Fruit fly (Drosophila melanogaster) whole organism, embryonic: Measurements from ENCODE around the gene Cks85A.

ENCODE experiments used
- Atf-2 ChIP-seq: fragments of 200-800 bp; sonication (Bioruptor generic); optimal IDR thresholded peaks from 2 replicates; lab custom pipeline; 2016; ENCODE audit warnings: missing biosample characterization, missing genetic modification characterization
- CG10209 ChIP-seq: fragments of 200-800 bp; sonication (Bioruptor generic); optimal IDR thresholded peaks from 3 replicates; lab custom pipeline; 2017; ENCODE audit warnings: missing biosample characterization, mild to moderate bottlenecking, missing genetic modification characterization, missing genetic modification reagents
- CG10654 ChIP-seq: fragments of 200-800 bp; sonication (Bioruptor generic); optimal IDR thresholded peaks from 2 replicates; lab custom pipeline; 2016; ENCODE audit warnings: missing biosample characterization, missing genetic modification characterization
- CG12104 ChIP-seq: fragments of 200-800 bp; sonication (Bioruptor generic); optimal IDR thresholded peaks from 3 replicates; lab custom pipeline; 2016; ENCODE audit warnings: missing biosample characterization, missing genetic modification characterization
- CG13424 ChIP-seq: fragments of 200-800 bp; sonication (Bioruptor generic); optimal IDR thresholded peaks from 2 replicates; lab custom pipeline; 2019; ENCODE audit warnings: missing biosample characterization, mild to moderate bottlenecking, missing genetic modification characterization, moderate library complexity
- CG14710 ChIP-seq: fragments of 200-800 bp; sonication (Bioruptor generic); optimal IDR thresholded peaks from 3 replicates; lab custom pipeline; 2019; ENCODE audit warnings: missing biosample characterization, mild to moderate bottlenecking, missing genetic modification characterization, moderate library complexity
- CG14860 ChIP-seq: fragments of 200-800 bp; sonication (Bioruptor generic); IDR thresholded peaks from 3 replicates; pipeline ENCODE4 v1.3.6; 2022; ENCODE audit warnings: missing biosample characterization, missing genetic modification characterization; ENCODE audit not compliant: partially characterized antibody
- CG15011 ChIP-seq: fragments of 200-800 bp; sonication (Bioruptor generic); optimal IDR thresholded peaks from 3 replicates; lab custom pipeline; 2018; ENCODE audit warnings: missing biosample characterization, mild to moderate bottlenecking, missing genetic modification characterization
- CG17912 ChIP-seq: fragments of 200-800 bp; sonication (Bioruptor generic); optimal IDR thresholded peaks from 2 replicates; lab custom pipeline; 2018; ENCODE audit warnings: missing biosample characterization, mild to moderate bottlenecking, missing genetic modification characterization
- CG1792 ChIP-seq: fragments of 200-800 bp; sonication (Bioruptor generic); optimal IDR thresholded peaks from 2 replicates; lab custom pipeline; 2016; ENCODE audit warnings: missing biosample characterization, missing genetic modification characterization
- CG30020 ChIP-seq: fragments of 200-800 bp; optimal IDR thresholded peaks from 2 replicates; lab custom pipeline; 2019; ENCODE audit warnings: missing biosample characterization, mild to moderate bottlenecking, missing genetic modification characterization, moderate library complexity
- CG3838 ChIP-seq: fragments of 200-800 bp; sonication (Bioruptor generic); optimal IDR thresholded peaks from 3 replicates; lab custom pipeline; 2016; ENCODE audit warnings: missing biosample characterization, missing genetic modification characterization
- CG4707 ChIP-seq: fragments of 200-800 bp; sonication (Bioruptor generic); optimal IDR thresholded peaks from 2 replicates; lab custom pipeline; 2018; ENCODE audit warnings: missing biosample characterization, mild to moderate bottlenecking, missing genetic modification characterization, moderate library complexity
- CG5245 ChIP-seq: fragments of 200-800 bp; sonication (Bioruptor generic); optimal IDR thresholded peaks from 3 replicates; lab custom pipeline; 2016; ENCODE audit warnings: missing biosample characterization, missing genetic modification characterization
- CG6654 ChIP-seq: fragments of 200-800 bp; sonication (Bioruptor generic); optimal IDR thresholded peaks from 2 replicates; lab custom pipeline; 2017; ENCODE audit warnings: missing biosample characterization, mild to moderate bottlenecking, missing genetic modification characterization
- CG8089 ChIP-seq: fragments of 200-800 bp; sonication (Bioruptor generic); optimal IDR thresholded peaks from 3 replicates; lab custom pipeline; 2016; ENCODE audit warnings: missing biosample characterization, missing genetic modification characterization
- CG9215 ChIP-seq: fragments of 200-800 bp; sonication (Bioruptor generic); IDR thresholded peaks from 2 replicates; pipeline ENCODE4 v1.3.6; 2022; ENCODE audit warnings: missing biosample characterization, missing genetic modification characterization
- CG9609 ChIP-seq: fragments of 200-800 bp; sonication (Bioruptor generic); optimal IDR thresholded peaks from 3 replicates; lab custom pipeline; 2016; ENCODE audit warnings: missing biosample characterization, missing genetic modification characterization
- CG9797 ChIP-seq: fragments of 200-800 bp; sonication (Bioruptor generic); optimal IDR thresholded peaks from 3 replicates; lab custom pipeline; 2018; ENCODE audit warnings: missing biosample characterization, mild to moderate bottlenecking, missing genetic modification characterization
- CG9876 ChIP-seq: fragments of 200-800 bp; sonication (Bioruptor generic); optimal IDR thresholded peaks from 2 replicates; lab custom pipeline; 2016; ENCODE audit warnings: missing biosample characterization, missing genetic modification characterization
- Dll ChIP-seq: fragments of 200-800 bp; sonication (Bioruptor generic); IDR thresholded peaks from 4 replicates; pipeline ENCODE4 v1.3.6; 2022; ENCODE audit warnings: missing biosample characterization, missing genetic modification characterization; ENCODE audit not compliant: partially characterized antibody
- E2f1 ChIP-seq: fragments of 200-800 bp; sonication (Bioruptor generic); IDR thresholded peaks from 2 replicates; pipeline ENCODE4 v1.3.6; 2022; ENCODE audit warnings: missing biosample characterization, missing genetic modification characterization
- Ets97D ChIP-seq: fragments of 200-800 bp; sonication (Bioruptor generic); optimal IDR thresholded peaks from 3 replicates; lab custom pipeline; 2016; ENCODE audit warnings: missing biosample characterization, missing genetic modification characterization
- HLHmδ ChIP-seq: fragments of 200-800 bp; sonication (Bioruptor generic); optimal IDR thresholded peaks from 2 replicates; lab custom pipeline; 2018; ENCODE audit warnings: missing biosample characterization, mild to moderate bottlenecking, missing genetic modification characterization, moderate library complexity
- Hr3 ChIP-seq: fragments of 200-800 bp; sonication (Bioruptor generic); optimal IDR thresholded peaks from 3 replicates; lab custom pipeline; 2016; ENCODE audit warnings: missing biosample characterization, missing genetic modification characterization
- Myb ChIP-seq: fragments of 200-800 bp; sonication (Bioruptor generic); optimal IDR thresholded peaks from 2 replicates; lab custom pipeline; 2016; ENCODE audit warnings: missing biosample characterization, missing genetic modification characterization
- Nf-YA ChIP-seq: fragments of 200-800 bp; sonication (Bioruptor generic); IDR thresholded peaks from 2 replicates; pipeline ENCODE4 v1.3.6; 2022; ENCODE audit warnings: missing biosample characterization, missing genetic modification characterization
- Oaz ChIP-seq: fragments of 200-800 bp; sonication (Bioruptor generic); IDR thresholded peaks from 2 replicates; pipeline ENCODE4 v1.3.6; 2022; ENCODE audit warnings: missing biosample characterization, missing genetic modification characterization
- Scr ChIP-seq: fragments of 200-800 bp; sonication (Bioruptor generic); IDR thresholded peaks from 2 replicates; pipeline ENCODE4 v1.3.6; 2022; ENCODE audit warnings: missing biosample characterization, missing genetic modification characterization; ENCODE audit not compliant: partially characterized antibody
- Sin3A ChIP-seq: fragments of >200 bp; optimal IDR thresholded peaks from 2 replicates; lab custom pipeline; 2018
- Spps ChIP-seq: fragments of 200-800 bp; sonication (Bioruptor generic); optimal IDR thresholded peaks from 2 replicates; lab custom pipeline; 2018; ENCODE audit warnings: missing biosample characterization, mild to moderate bottlenecking, missing genetic modification characterization
- Stat92E ChIP-seq, 3 experiments: fragments of >200 bp in 2 of 3; fragments of 200-800 bp in 1 of 3; sonication (Bioruptor generic) in 1 of 3; optimal IDR thresholded peaks; 2 replicates each; lab custom pipeline; 2017 to 2019; ENCODE audit warnings: missing biosample characterization in 3 of 3, missing genetic modification characterization in 3 of 3, mild to moderate bottlenecking in 1 of 3, moderate library complexity in 1 of 3
- Tbp ChIP-seq: fragments of >200 bp; optimal IDR thresholded peaks from 2 replicates; lab custom pipeline; 2018; ENCODE audit warnings: missing biosample characterization, missing genetic modification characterization
- ab ChIP-seq: fragments of 200-800 bp; sonication (Bioruptor generic); optimal IDR thresholded peaks from 2 replicates; lab custom pipeline; 2016; ENCODE audit warnings: missing biosample characterization, missing genetic modification characterization
- ac ChIP-seq: fragments of 200-800 bp; sonication (Bioruptor generic); optimal IDR thresholded peaks from 3 replicates; lab custom pipeline; 2017; ENCODE audit warnings: missing biosample characterization, mild to moderate bottlenecking, missing genetic modification characterization
- ara ChIP-seq: fragments of 200-800 bp; sonication (Bioruptor generic); IDR thresholded peaks from 2 replicates; pipeline ENCODE4 v1.3.6; 2022; ENCODE audit warnings: missing biosample characterization, missing genetic modification characterization
- ase ChIP-seq: fragments of 200-800 bp; sonication (Bioruptor generic); IDR thresholded peaks from 3 replicates; pipeline ENCODE4 v1.3.6; 2022; ENCODE audit warnings: missing biosample characterization, missing genetic modification characterization
- bsh ChIP-seq, 2 experiments: fragments of 200-800 bp; sonication (Bioruptor generic); optimal IDR thresholded peaks; 2 replicates each; lab custom pipeline; 2017 to 2018; ENCODE audit warnings: mild to moderate bottlenecking in 2 of 2, missing biosample characterization in 2 of 2, missing genetic modification characterization in 2 of 2, moderate library complexity in 1 of 2
- corto ChIP-seq: fragments of 200-800 bp; sonication (Bioruptor generic); optimal IDR thresholded peaks from 2 replicates; lab custom pipeline; 2016; ENCODE audit warnings: missing biosample characterization, mild to moderate bottlenecking, missing genetic modification characterization, moderate library complexity
- ewg ChIP-seq: fragments of 200-800 bp; sonication (Bioruptor generic); optimal IDR thresholded peaks from 3 replicates; lab custom pipeline; 2017; ENCODE audit warnings: mild to moderate bottlenecking, missing biosample characterization, missing genetic modification reagents, missing genetic modification characterization
- gro ChIP-seq: fragments of 200-800 bp; sonication (Bioruptor generic); optimal IDR thresholded peaks from 2 replicates; lab custom pipeline; 2016; ENCODE audit warnings: missing biosample characterization, missing genetic modification characterization
- jing ChIP-seq: fragments of 200-800 bp; sonication (Bioruptor generic); optimal IDR thresholded peaks from 2 replicates; lab custom pipeline; 2018; ENCODE audit warnings: missing biosample characterization, mild to moderate bottlenecking, missing genetic modification characterization
- klu ChIP-seq: fragments of 200-800 bp; sonication (Bioruptor generic); IDR thresholded peaks from 2 replicates; pipeline ENCODE4 v1.3.6; 2022; ENCODE audit warnings: missing biosample characterization, missing genetic modification characterization
- mirr ChIP-seq: fragments of 200-800 bp; sonication (Bioruptor generic); optimal IDR thresholded peaks from 3 replicates; lab custom pipeline; 2018; ENCODE audit warnings: missing biosample characterization, mild to moderate bottlenecking, missing genetic modification characterization
- oc ChIP-seq: fragments of 200-800 bp; sonication (Bioruptor generic); optimal IDR thresholded peaks from 2 replicates; lab custom pipeline; 2018; ENCODE audit warnings: missing biosample characterization, mild to moderate bottlenecking, missing genetic modification characterization, moderate library complexity
- seq ChIP-seq: fragments of 200-800 bp; sonication (Bioruptor generic); IDR thresholded peaks from 2 replicates; pipeline ENCODE4 v1.3.6; 2022; ENCODE audit warnings: missing biosample characterization, missing genetic modification characterization
- sima ChIP-seq: fragments of 200-800 bp; sonication (Bioruptor generic); optimal IDR thresholded peaks from 2 replicates; lab custom pipeline; 2016; ENCODE audit warnings: missing biosample characterization, missing genetic modification characterization
- stc ChIP-seq: fragments of 200-800 bp; sonication (Bioruptor generic); IDR thresholded peaks from 2 replicates; pipeline ENCODE4 v1.3.6; 2022; ENCODE audit warnings: missing biosample characterization, missing genetic modification characterization
- tll ChIP-seq, 2 experiments: fragments of 200-800 bp in 1 of 2; fragments of >200 bp in 1 of 2; sonication (Bioruptor generic) in 1 of 2; optimal IDR thresholded peaks; 2 replicates each; lab custom pipeline; 2017 to 2019; ENCODE audit warnings: missing biosample characterization in 2 of 2, missing genetic modification characterization in 2 of 2, mild to moderate bottlenecking in 1 of 2, moderate library complexity in 1 of 2

Cks85A gene

DNA sequence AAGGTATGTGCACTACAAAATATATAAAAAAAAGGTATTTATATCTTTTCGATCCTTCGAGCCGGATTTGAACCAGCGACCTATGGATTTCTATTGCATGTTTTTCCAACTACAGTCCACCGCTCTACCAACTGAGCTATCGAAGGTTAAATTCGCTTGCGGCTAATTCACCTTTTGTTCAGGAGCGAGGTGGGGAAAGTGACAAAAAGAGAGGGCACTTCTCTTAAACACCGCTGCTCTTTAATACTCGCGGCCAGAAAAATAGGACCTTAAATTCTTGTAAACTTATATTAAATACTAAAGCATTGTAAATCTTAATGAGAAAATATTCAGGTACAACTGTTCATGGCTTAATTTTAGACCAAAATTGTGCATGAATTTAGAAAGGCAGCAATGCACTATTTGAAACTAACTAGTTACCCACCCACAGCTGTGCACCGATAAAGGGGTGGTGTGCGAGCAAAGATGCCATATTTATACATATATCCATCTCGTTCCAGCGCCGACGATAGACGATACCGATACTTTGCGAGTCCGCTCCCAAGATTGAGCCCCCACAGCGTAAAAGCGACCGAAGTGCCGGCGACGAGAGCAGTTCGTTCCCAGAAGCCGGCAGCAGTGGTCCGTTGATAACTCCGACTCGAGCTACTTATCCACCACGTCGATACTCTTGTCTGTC lies 49.1 kb downstream of the Cks85A start (continued):
- TF ChIP-seq CG30020 (tag; lab: Kevin White, UChicago) (peak; percentile 81), Scr (GFP tag; lab: Robert Waterston, UW) (peak; percentile 61), Ets97D (peak; percentile 92), Oaz (peak; percentile 88), CG12104 (GFP tag; lab: Kevin White, UChicago) (peak; percentile 96), Dll (peak; percentile 72; the same call in 2 of the 4 replicates), CG15011 (GFP tag; lab: Kevin White, UChicago) (peak; percentile 98), CG5245 (GFP tag; lab: Kevin White, UChicago) (peak; percentile 97), Atf-2 (GFP tag; lab: Kevin White, UChicago) (peak; percentile 95), stc (GFP tag; lab: Robert Waterston, UW) (peak; percentile 98), ase (GFP tag; lab: Robert Waterston, UW) (peak; percentile 96), Stat92E (GFP tag; optimal IDR thresholded peaks at IDR 0.05; lab: Kevin White, UChicago) (peak in 1 of 3 experiments; percentile 97), CG14710 (tag; lab: Kevin White, UChicago) (peak; percentile 97), CG9609 (GFP tag; lab: Kevin White, UChicago) (peak; percentile 95), bsh (GFP tag; optimal IDR thresholded peaks at IDR 0.05; lab: Kevin White, UChicago) (peak; percentile 97 to 98), seq (peak; percentile 99), HLHmδ (GFP tag; lab: Kevin White, UChicago) (peak; percentile 60), CG17912 (GFP tag; lab: Kevin White, UChicago) (peak; percentile 84), CG4707 (GFP tag; lab: Kevin White, UChicago) (peak; percentile 95), klu (GFP tag; lab: Robert Waterston, UW) (peak; percentile 84), CG10209 (GFP tag; lab: Kevin White, UChicago) (peak; percentile 98), CG3838 (GFP tag; lab: Kevin White, UChicago) (peak; percentile 93), gro (GFP tag; lab: Kevin White, UChicago) (peak; percentile 98), Myb (GFP tag; lab: Kevin White, UChicago) (peak; percentile 88), Spps (tag; lab: Kevin White, UChicago) (peak; percentile 97), Nf-YA (GFP tag; lab: Robert Waterston, UW) (peak; percentile 96), ab (GFP tag; lab: Kevin White, UChicago) (peak; percentile 91), CG6654 (GFP tag; lab: Kevin White, UChicago) (peak; percentile 89), CG13424 (tag; lab: Kevin White, UChicago) (peak; percentile 98), corto (GFP tag; lab: Kevin White, UChicago) (peak; percentile 98), oc (tag; lab: Kevin White, UChicago) (peak; percentile 98), jing (peak; percentile 94), CG14860 (GFP tag; lab: Robert Waterston, UW) (no peak; the same call in 1 of the 3 replicates), Tbp (GFP tag; lab: Kevin White, UChicago) (no peak), ewg (GFP tag; lab: Kevin White, UChicago) (peak; percentile 94), CG10654 (GFP tag; lab: Kevin White, UChicago) (peak; percentile 96), CG9215 (peak; percentile 89), CG1792 (GFP tag; lab: Kevin White, UChicago) (peak; percentile 96), E2f1 (peak; percentile 96), tll (GFP tag; optimal IDR thresholded peaks at IDR 0.05; lab: Kevin White, UChicago) (peak in 1 of 2 experiments; percentile 64), Hr3 (GFP tag; lab: Kevin White, UChicago) (peak; percentile 96), ac (GFP tag; lab: Kevin White, UChicago) (peak; percentile 95), CG8089 (GFP tag; lab: Kevin White, UChicago) (peak; percentile 95), Sin3A (no peak), sima (GFP tag; lab: Kevin White, UChicago) (peak; percentile 94), CG9876 (GFP tag; lab: Kevin White, UChicago) (peak; percentile 86), mirr (GFP tag; lab: Kevin White, UChicago) (peak; percentile 94), ara (GFP tag; lab: Robert Waterston, UW) (peak; percentile 98), CG9797 (peak; percentile 68)
